Fruit fly (Drosophila melanogaster): ENCODE results near the gene CG31816.

DNA sequence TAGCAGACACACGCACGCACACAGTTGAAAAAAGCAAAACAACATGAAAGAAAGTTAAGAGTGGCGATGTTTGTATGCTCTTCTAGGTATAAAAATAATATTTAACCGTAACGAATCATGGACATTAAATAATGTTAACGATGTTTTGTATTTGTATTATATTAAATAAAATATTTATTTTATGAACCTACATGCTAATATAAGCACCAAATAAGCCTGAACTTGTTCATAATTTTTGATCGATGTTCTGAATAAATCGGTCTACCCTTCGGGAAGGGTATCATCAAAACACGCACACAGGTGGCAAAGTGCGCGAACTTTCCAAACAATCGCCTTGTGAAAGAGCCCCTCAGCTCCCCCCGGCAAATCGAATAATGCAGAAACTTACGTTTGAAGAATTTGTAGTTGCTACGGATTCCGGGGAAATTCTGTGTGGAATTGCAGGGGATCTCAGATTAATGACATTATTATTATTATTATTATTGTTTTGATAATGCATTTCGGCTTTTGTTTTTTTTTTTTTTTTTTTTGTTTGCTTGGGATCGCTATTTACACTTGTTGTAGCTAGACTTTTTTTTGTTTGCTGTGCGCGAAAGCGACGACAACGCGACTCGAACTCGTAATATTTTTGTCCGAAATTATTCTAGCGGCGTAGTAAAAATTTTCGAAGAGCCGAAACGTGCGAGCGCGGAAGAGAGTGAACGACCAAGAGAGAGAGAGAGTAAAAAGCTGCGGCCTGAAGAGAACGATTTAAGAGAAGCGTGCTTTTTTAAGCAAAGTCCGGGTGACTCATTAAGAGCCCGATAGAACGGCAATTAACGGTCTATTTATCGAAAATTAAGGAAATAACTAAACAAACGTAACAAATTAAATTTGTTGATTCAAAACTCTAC lies 22.5 kb upstream of the CG31816 start:
- TF ChIP-seq usp (GFP tag; optimal IDR thresholded peaks at IDR 0.05) (no peak), pan (optimal IDR thresholded peaks at IDR 0.05) (no peak), psq (optimal IDR thresholded peaks at IDR 0.05) (no peak)

Measured in whole organism.